Worm (Caenorhabditis elegans) whole organism, L4 larva: ENCODE results near the gene T24E12.2.
"Not testable (repeated sequence)": the region's sequence is repeated elsewhere in the genome, so short reads cannot be mapped to it uniquely, and the experiment has no call there.

Experiments
- F10B5.3 ChIP-seq: sonication (generic microtip); optimal IDR thresholded peaks from 2 replicates; lab custom pipeline; 2016; ENCODE audit warnings: mild to moderate bottlenecking, missing genetic modification characterization, missing compliant biosample characterization
- F49E8.2 ChIP-seq: sonication (generic microtip); optimal IDR thresholded peaks from 2 replicates; lab custom pipeline; 2016; ENCODE audit warnings: missing compliant biosample characterization, mild to moderate bottlenecking, missing genetic modification characterization, borderline replicate concordance
- T20F7.1 ChIP-seq: fragments of 200-800 bp; sonication (Bioruptor generic); optimal IDR thresholded peaks from 2 replicates; lab custom pipeline; 2018; ENCODE audit warnings: mild to moderate bottlenecking, missing genetic modification characterization, missing compliant biosample characterization
- aha-1 ChIP-seq: fragments of 150-350 bp; peaks from one replicate; lab custom pipeline; 2014; ENCODE audit warnings: missing biosample characterization, missing genetic modification characterization
- aly-2 ChIP-seq: sonication (generic microtip); optimal IDR thresholded peaks from 2 replicates; lab custom pipeline; 2018; ENCODE audit warnings: missing biosample characterization, missing genetic modification characterization
- ama-1 ChIP-seq: fragments of 150-350 bp; optimal IDR thresholded peaks from 2 replicates; lab custom pipeline; 2014; ENCODE audit warnings: inconsistent platforms, mixed read lengths
- ceh-32 ChIP-seq: sonication (generic microtip); optimal IDR thresholded peaks from 2 replicates; lab custom pipeline; 2016; ENCODE audit warnings: mild to moderate bottlenecking, missing genetic modification characterization, missing compliant biosample characterization; ENCODE audit not compliant: poor library complexity
- dmd-6 ChIP-seq: fragments of 200-800 bp; sonication (Bioruptor generic); IDR thresholded peaks from 2 replicates; pipeline ENCODE4 v1.3.6; 2022; ENCODE audit warnings: missing genetic modification reagents, missing genetic modification characterization, missing compliant biosample characterization
- dmd-9 ChIP-seq: fragments of 200-800 bp; sonication (Bioruptor generic); IDR thresholded peaks from 2 replicates; pipeline ENCODE4 v1.3.6; 2022; ENCODE audit warnings: missing genetic modification reagents, missing genetic modification characterization, missing compliant biosample characterization
- dpl-1 ChIP-seq: fragments of 150-350 bp; optimal IDR thresholded peaks from 2 replicates; lab custom pipeline; 2014; ENCODE audit warnings: missing biosample characterization, missing genetic modification reagents, missing genetic modification characterization
- hlh-30 ChIP-seq: sonication (generic microtip); optimal IDR thresholded peaks from 2 replicates; lab custom pipeline; 2017; ENCODE audit warnings: antibody characterized with exemption, mild to moderate bottlenecking, missing genetic modification characterization, missing compliant biosample characterization; ENCODE audit not compliant: insufficient read depth
- lin-1 ChIP-seq: fragments of 200-800 bp; sonication (Bioruptor generic); IDR thresholded peaks from 2 replicates; pipeline ENCODE4 v1.3.6; 2022; ENCODE audit warnings: missing genetic modification reagents, missing genetic modification characterization, missing compliant biosample characterization
- lin-13 ChIP-seq: fragments of 150-350 bp; optimal IDR thresholded peaks from 2 replicates; lab custom pipeline; 2014; ENCODE audit warnings: missing biosample characterization, missing genetic modification reagents, missing genetic modification characterization
- mdl-1 ChIP-seq, 2 experiments: fragments of 150-350 bp in 1 of 2; sonication (generic microtip) in 1 of 2; optimal IDR thresholded peaks; 2 replicates each; lab custom pipeline; 2014 to 2017; ENCODE audit warnings: missing biosample characterization in 2 of 2, missing genetic modification characterization in 2 of 2
- mes-2 ChIP-seq: sonication (generic microtip); optimal IDR thresholded peaks from 2 replicates; lab custom pipeline; 2016; ENCODE audit warnings: missing genotype, mild to moderate bottlenecking, missing genetic modification characterization, missing compliant biosample characterization; ENCODE audit not compliant: poor library complexity, severe bottlenecking
- mxl-3 ChIP-seq: fragments of 200-800 bp; sonication (Bioruptor generic); optimal IDR thresholded peaks from 2 replicates; lab custom pipeline; 2018; ENCODE audit warnings: mild to moderate bottlenecking, missing genetic modification characterization, missing compliant biosample characterization
- nhr-102 ChIP-seq: sonication (generic microtip); optimal IDR thresholded peaks from 2 replicates; lab custom pipeline; 2016; ENCODE audit warnings: mild to moderate bottlenecking, missing genetic modification characterization, moderate library complexity, missing compliant biosample characterization
- nhr-28 ChIP-seq: fragments of 150-350 bp; optimal IDR thresholded peaks from 2 replicates; lab custom pipeline; 2014; ENCODE audit warnings: missing biosample characterization, missing genetic modification characterization
- nhr-41 ChIP-seq: fragments of 200-800 bp; sonication (Bioruptor generic); IDR thresholded peaks from 2 replicates; pipeline ENCODE4 v1.3.6; 2022; ENCODE audit warnings: missing genetic modification reagents, missing genetic modification characterization, missing compliant biosample characterization
- nhr-48 ChIP-seq: sonication (generic microtip); optimal IDR thresholded peaks from 2 replicates; lab custom pipeline; 2016; ENCODE audit warnings: mild to moderate bottlenecking, missing genetic modification characterization, missing compliant biosample characterization
- nhr-76 ChIP-seq: fragments of 150-350 bp; optimal IDR thresholded peaks from 2 replicates; lab custom pipeline; 2014; ENCODE audit warnings: missing biosample characterization, missing genetic modification characterization
- rbr-2 ChIP-seq: sonication (generic microtip); optimal IDR thresholded peaks from 2 replicates; lab custom pipeline; 2016; ENCODE audit warnings: missing genotype, missing genetic modification characterization, missing compliant biosample characterization
- snpc-1.2 ChIP-seq: fragments of 200-800 bp; sonication (Bioruptor generic); IDR thresholded peaks from 2 replicates; pipeline ENCODE4 v1.3.6; 2022; ENCODE audit warnings: missing genetic modification reagents, missing genetic modification characterization, missing compliant biosample characterization
- spr-3 ChIP-seq: fragments of 200-800 bp; sonication (Bioruptor generic); optimal IDR thresholded peaks from 2 replicates; lab custom pipeline; 2018; ENCODE audit warnings: mild to moderate bottlenecking, missing genetic modification characterization, missing compliant biosample characterization
- unc-130 ChIP-seq: sonication (generic microtip); optimal IDR thresholded peaks from 2 replicates; lab custom pipeline; 2016; ENCODE audit warnings: missing genetic modification reagents, missing genetic modification characterization, missing compliant biosample characterization
- unc-62 ChIP-seq, 3 experiments: fragments of 150-350 bp in 1 of 3; sonication (generic microtip); optimal IDR thresholded peaks in 2 of 3; peaks in 1 of 3; 1 replicate in 1 of 3; 2 replicates in 2 of 3; lab custom pipeline; 2014 to 2017; ENCODE audit warnings: missing biosample characterization in 3 of 3, missing genetic modification characterization in 3 of 3, missing genetic modification reagents in 3 of 3, missing genotype in 1 of 3
- zag-1 ChIP-seq: fragments of 150-350 bp; optimal IDR thresholded peaks from 2 replicates; lab custom pipeline; 2014; ENCODE audit warnings: missing biosample characterization, missing genetic modification characterization
- zfp-2 ChIP-seq: sonication (generic microtip); optimal IDR thresholded peaks from 2 replicates; lab custom pipeline; 2016; ENCODE audit warnings: mild to moderate bottlenecking, missing genetic modification characterization, missing compliant biosample characterization
- zip-2 ChIP-seq: fragments of 150-350 bp; optimal IDR thresholded peaks from 2 replicates; lab custom pipeline; 2014; ENCODE audit warnings: missing biosample characterization, missing genetic modification characterization

Gene T24E12.2

DNA sequence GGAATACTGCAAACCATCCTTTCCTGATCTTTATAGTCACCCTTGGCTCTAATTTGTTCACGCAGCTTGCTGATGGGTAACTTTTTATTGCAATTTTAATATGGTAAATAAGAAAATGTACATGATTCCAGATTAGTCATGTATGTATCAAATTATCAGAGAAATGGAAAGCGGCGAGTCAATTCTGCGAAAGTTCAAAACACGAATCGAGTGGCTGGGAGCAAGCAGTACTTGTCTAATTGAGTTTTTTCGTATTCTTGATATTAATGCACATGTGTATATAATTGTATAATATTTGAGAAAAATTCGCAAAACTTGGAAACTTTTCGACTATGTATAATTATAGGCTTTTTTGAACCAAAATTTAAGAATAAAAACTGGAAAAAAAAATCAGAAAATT, 23.7 kb upstream of the T24E12.2 start, which contains the start of gene T24E12.12 (continued):
- TF ChIP-seq snpc-1.2 (GFP tag; lab: Robert Waterston, UW) = no peak
- TF ChIP-seq, all 104 proteins: peak for 0

DNA sequence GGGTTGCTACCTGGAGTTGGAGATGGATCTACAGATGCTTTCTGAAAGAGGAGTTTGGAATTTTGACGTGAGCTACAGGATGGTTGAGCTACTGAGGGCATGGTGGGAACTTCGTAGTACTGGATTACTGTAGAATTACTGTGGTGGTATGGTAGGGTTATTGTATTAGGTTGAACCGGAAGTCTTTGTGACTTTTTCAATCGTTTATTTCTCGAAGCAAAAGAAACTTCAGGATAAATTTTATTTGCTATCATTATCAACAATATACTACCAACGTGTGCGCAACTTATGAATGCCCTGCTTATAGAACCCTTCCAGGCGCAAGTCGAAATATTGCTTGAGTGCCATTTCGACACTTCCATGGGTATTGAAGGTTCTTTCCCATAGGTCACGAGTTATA, 21.2 kb upstream of the T24E12.2 start, which contains the start of gene T24E12.6:
Gene T24E12.6, minus strand, starts transcription at position 101 of the 400 bp plus-strand sequence.
- TF ChIP-seq unc-62 (GFP tag; optimal IDR thresholded peaks at IDR 0.05 in 1 of 2; lab: Kevin White, UChicago) = peak in 1 of 2 experiments; percentile 3
- not testable (repeated sequence) for TF ChIP-seq unc-62 (tag; optimal IDR thresholded peaks at IDR 0.05; lab: Kevin White, UChicago)

DNA sequence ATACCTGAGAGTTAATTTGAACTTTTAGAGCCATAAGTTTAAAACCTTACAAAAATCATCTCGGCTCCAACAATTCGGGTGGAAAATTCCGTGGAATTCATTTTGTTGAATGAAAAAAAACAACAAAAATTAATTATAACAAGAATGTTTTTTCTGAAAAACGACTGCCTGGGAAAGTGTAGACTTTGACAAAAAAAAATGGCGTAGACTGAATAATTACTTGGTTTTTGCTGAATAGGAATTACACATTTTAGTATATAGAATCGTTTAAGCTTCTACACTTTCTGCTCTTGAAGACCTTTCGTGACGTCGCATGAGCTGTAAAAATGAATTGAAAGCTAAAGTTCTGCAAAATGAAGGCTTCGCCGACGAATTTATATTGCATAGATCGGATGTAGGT, 18.3 kb upstream of the T24E12.2 start, which contains the start of gene srx-112:
Gene srx-112, minus strand, starts transcription at position 101 of the 400 bp plus-strand sequence.
- TF ChIP-seq mxl-3 (GFP tag; lab: Kevin White, UChicago) (no peak), dmd-6 (GFP tag; lab: Robert Waterston, UW) (no peak), nhr-48 (tag; lab: Kevin White, UChicago) (no peak), zag-1 (no peak), dpl-1 (no peak), hlh-30 (tag; lab: Kevin White, UChicago) (no peak), ceh-32 (tag; lab: Kevin White, UChicago) (no peak), F10B5.3 (tag; lab: Kevin White, UChicago) (no peak), nhr-41 (no peak), nhr-102 (no peak), nhr-28 (tag; lab: Kevin White, UChicago) (no peak), mdl-1 (tag; optimal IDR thresholded peaks at IDR 0.05; lab: Kevin White, UChicago) (no peak), rbr-2 (tag; lab: Kevin White, UChicago) (no peak), F49E8.2 (no peak), mes-2 (tag; lab: Kevin White, UChicago) (no peak), dmd-9 (GFP tag; lab: Robert Waterston, UW) (no peak), unc-130 (no peak), zip-2 (no peak), spr-3 (GFP tag; lab: Kevin White, UChicago) (no peak)

DNA sequence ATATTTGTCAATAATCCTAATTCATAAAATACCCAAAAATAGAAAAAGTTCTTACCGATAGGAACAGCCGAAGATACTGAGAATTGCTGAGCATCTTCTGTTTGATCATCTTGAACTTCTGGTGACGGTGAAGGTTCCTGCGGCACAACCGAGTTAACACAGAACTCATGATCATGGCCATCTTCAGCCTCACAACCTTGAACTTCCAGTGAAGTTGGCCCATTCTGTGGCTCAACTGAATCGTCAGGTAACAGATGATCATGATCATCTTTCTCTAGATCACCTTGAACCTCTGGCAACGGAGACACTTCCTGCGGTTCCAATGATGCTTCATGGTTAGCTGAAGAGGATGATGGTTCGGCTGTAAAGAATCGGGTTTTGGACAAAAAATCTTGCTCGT, 11.1 kb upstream of the T24E12.2 start:
- TF ChIP-seq aha-1 (tag; lab: Kevin White, UChicago) = peak; percentile 32
- TF ChIP-seq unc-62 (GFP tag; optimal IDR thresholded peaks at IDR 0.05 in 1 of 2; lab: Kevin White, UChicago) = peak in 1 of 2 experiments; percentile 94
- no peak for TF ChIP-seq unc-62 (tag; optimal IDR thresholded peaks at IDR 0.05; lab: Kevin White, UChicago)
- no peak for TF ChIP-seq zfp-2 (tag; lab: Kevin White, UChicago)
- TF ChIP-seq, all 104 proteins: peak for 2

DNA sequence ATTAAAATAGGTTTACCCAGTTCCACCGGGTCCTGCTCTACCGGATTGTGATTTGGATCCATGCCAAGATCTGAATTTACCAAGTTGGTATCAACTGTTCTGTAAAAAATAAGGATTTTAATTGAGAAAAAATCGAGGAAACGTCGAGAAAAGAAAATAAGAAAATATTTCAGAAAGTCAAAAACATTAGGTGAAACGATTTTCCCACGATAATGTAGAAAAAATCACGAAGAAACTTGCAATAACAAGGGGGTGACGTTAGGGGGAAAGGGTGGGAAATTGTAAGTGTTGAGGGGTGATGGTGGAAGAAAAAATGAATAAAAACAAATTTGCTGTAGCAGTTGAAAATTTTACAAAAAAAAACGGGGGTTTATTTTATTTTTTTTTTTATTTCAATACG, 9.6 kb upstream of the T24E12.2 start, which contains the start of gene T24E12.10:
Gene T24E12.10, minus strand, starts transcription at position 101 of the 400 bp plus-strand sequence.
- TF ChIP-seq unc-62 (GFP tag; optimal IDR thresholded peaks at IDR 0.05 in 1 of 2; lab: Kevin White, UChicago) (peak in 1 of 2 experiments; percentile 80), unc-62 (tag; optimal IDR thresholded peaks at IDR 0.05; lab: Kevin White, UChicago) (no peak), T20F7.1 (no peak)

DNA sequence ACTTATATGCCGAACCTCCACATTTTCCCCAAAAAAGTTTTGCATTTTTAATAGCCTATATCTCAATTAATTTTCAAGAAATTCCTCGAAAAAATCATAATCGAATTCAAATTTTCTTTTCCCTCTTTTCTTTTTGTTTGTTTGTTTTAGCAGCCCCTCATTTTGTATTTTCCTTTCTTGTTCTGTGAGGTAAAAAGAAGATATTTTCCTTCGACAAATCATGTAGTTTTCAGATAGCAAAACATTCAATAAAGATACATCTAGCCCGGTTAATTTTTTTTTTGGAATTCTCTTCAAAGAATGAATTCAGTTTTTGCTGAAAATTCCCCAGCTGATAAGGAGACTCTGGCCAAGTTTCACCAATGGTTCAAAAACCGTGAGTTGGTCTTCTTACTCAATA, 7.0 kb upstream of the T24E12.2 start, which contains the start of gene T24E12.3:
Gene T24E12.3, plus strand, starts transcription at position 301 of the 400 bp plus-strand sequence.
- TF ChIP-seq aly-2 (tag; lab: Kevin White, UChicago) (no peak), nhr-76 (tag; lab: Kevin White, UChicago) (no peak), lin-13 (no peak), ama-1 (lab: Kevin White, UChicago) (no peak), lin-1 (no peak), dpl-1 (no peak)
- TF ChIP-seq, all 104 proteins: peak for 0
